Worm (Caenorhabditis elegans): Measurements from ENCODE around the gene F21C10.4.

ce11 chrV:9130766-9131165, 4.3 kb downstream of the F21C10.4 start, which contains the start of gene F21C10.19:
- TF ChIP-seq nhr-28 (tag; optimal IDR thresholded peaks at IDR 0.05) (no peak), ztf-11 (tag; optimal IDR thresholded peaks at IDR 0.05) (no peak), mls-2 (tag; optimal IDR thresholded peaks at IDR 0.05) (no peak), hlh-1 (tag; optimal IDR thresholded peaks at IDR 0.05) (no peak), nhr-237 (tag; optimal IDR thresholded peaks at IDR 0.05) (no peak), cnd-1 (tag; optimal IDR thresholded peaks at IDR 0.05) (no peak), nhr-12 (tag; optimal IDR thresholded peaks at IDR 0.05) (no peak), unc-62 (GFP tag; optimal IDR thresholded peaks at IDR 0.05) (no peak)
